Worm (Caenorhabditis elegans) whole organism, young adult: Measurements from ENCODE around the gene T09F5.10.

Source experiments
- B0019.2 ChIP-seq: fragments of 200-800 bp; sonication (Bioruptor generic); conservative IDR thresholded peaks from 2 replicates; pipeline ENCODE4 v1.3.6; 2022; ENCODE audit warnings: missing genetic modification reagents, missing genetic modification characterization, missing compliant biosample characterization
- B0261.1 ChIP-seq: sonication (generic microtip); optimal IDR thresholded peaks from 2 replicates; lab custom pipeline; 2016; ENCODE audit warnings: mild to moderate bottlenecking, missing genetic modification characterization, moderate library complexity, missing compliant biosample characterization
- C06A6.2 ChIP-seq: fragments of 200-800 bp; sonication (Bioruptor generic); conservative IDR thresholded peaks from 2 replicates; pipeline ENCODE4 v1.3.6; 2022; ENCODE audit warnings: missing genetic modification characterization, missing compliant biosample characterization
- F23B12.7 ChIP-seq: sonication (generic microtip); optimal IDR thresholded peaks from 2 replicates; lab custom pipeline; 2017; ENCODE audit warnings: missing genetic modification characterization, mild to moderate bottlenecking, missing compliant biosample characterization, antibody characterized with exemption, moderate library complexity; ENCODE audit not compliant: insufficient read depth
- F39B2.1 ChIP-seq: fragments of 200-800 bp; sonication (Bioruptor generic); IDR thresholded peaks from 2 replicates; pipeline ENCODE4 v1.3.6; 2022; ENCODE audit warnings: missing genetic modification reagents, missing genetic modification characterization, missing compliant biosample characterization
- F49E8.2 ChIP-seq: sonication (generic microtip); optimal IDR thresholded peaks from 3 replicates; lab custom pipeline; 2017; ENCODE audit warnings: missing genetic modification characterization, mild to moderate bottlenecking, missing compliant biosample characterization, antibody characterized with exemption, moderate library complexity; ENCODE audit not compliant: insufficient read depth
- F52B5.7 ChIP-seq: sonication (generic microtip); optimal IDR thresholded peaks from 2 replicates; lab custom pipeline; 2016; ENCODE audit warnings: mild to moderate bottlenecking, missing genetic modification characterization, missing compliant biosample characterization
- F57A8.1 ChIP-seq: fragments of 200-800 bp; sonication (Bioruptor generic); optimal IDR thresholded peaks from 2 replicates; lab custom pipeline; 2018; ENCODE audit warnings: mild to moderate bottlenecking, missing genetic modification characterization, moderate library complexity, missing compliant biosample characterization
- akir-1 ChIP-seq: fragments of 200-800 bp; sonication (Bioruptor generic); optimal IDR thresholded peaks from 2 replicates; lab custom pipeline; 2018; ENCODE audit warnings: mild to moderate bottlenecking, missing genetic modification characterization, moderate library complexity, missing compliant biosample characterization
- aptf-2 ChIP-seq: fragments of 200-800 bp; sonication (Bioruptor generic); conservative IDR thresholded peaks from 2 replicates; pipeline ENCODE4 v1.3.6; 2022; ENCODE audit warnings: missing genetic modification reagents, missing genetic modification characterization, missing compliant biosample characterization
- aptf-3 ChIP-seq: fragments of 200-800 bp; sonication (Bioruptor generic); IDR thresholded peaks from 2 replicates; pipeline ENCODE4 v1.3.6; 2022; ENCODE audit warnings: missing genetic modification characterization, missing compliant biosample characterization
- attf-6 ChIP-seq: fragments of 200-800 bp; sonication (Bioruptor generic); IDR thresholded peaks from 2 replicates; pipeline ENCODE4 v1.3.6; 2022; ENCODE audit warnings: missing genetic modification reagents, missing genetic modification characterization, missing compliant biosample characterization
- ceh-27 ChIP-seq: fragments of 200-800 bp; sonication (Bioruptor generic); optimal IDR thresholded peaks from 2 replicates; lab custom pipeline; 2018; ENCODE audit warnings: mild to moderate bottlenecking, missing genetic modification characterization, moderate library complexity, missing compliant biosample characterization
- ceh-79 ChIP-seq: sonication (generic microtip); optimal IDR thresholded peaks from 2 replicates; lab custom pipeline; 2017; ENCODE audit warnings: mild to moderate bottlenecking, missing genetic modification characterization, missing compliant biosample characterization
- chd-7 ChIP-seq: sonication (generic microtip); optimal IDR thresholded peaks from 2 replicates; lab custom pipeline; 2016; ENCODE audit warnings: mild to moderate bottlenecking, missing genetic modification characterization, moderate library complexity, missing compliant biosample characterization
- dpl-1 ChIP-seq: fragments of 150-350 bp; optimal IDR thresholded peaks from 2 replicates; lab custom pipeline; 2014; ENCODE audit warnings: missing biosample characterization, missing genetic modification reagents, missing genetic modification characterization
- egl-44 ChIP-seq: fragments of 200-800 bp; sonication (Bioruptor generic); IDR thresholded peaks from 2 replicates; pipeline ENCODE4 v1.3.6; 2022; ENCODE audit warnings: missing genetic modification reagents, missing genetic modification characterization, missing compliant biosample characterization
- egrh-3 ChIP-seq: fragments of 200-800 bp; sonication (Bioruptor generic); IDR thresholded peaks from 2 replicates; pipeline ENCODE4 v1.3.6; 2022; ENCODE audit warnings: missing genetic modification reagents, missing genetic modification characterization, missing compliant biosample characterization
- him-1 ChIP-seq: sonication (generic microtip); optimal IDR thresholded peaks from 2 replicates; lab custom pipeline; 2016; ENCODE audit warnings: missing genotype, missing genetic modification reagents, missing genetic modification characterization, missing compliant biosample characterization
- hlh-26 ChIP-seq: fragments of 200-800 bp; sonication (Bioruptor generic); conservative IDR thresholded peaks from 2 replicates; pipeline ENCODE4 v1.3.6; 2022; ENCODE audit warnings: missing genetic modification reagents, missing genetic modification characterization, missing compliant biosample characterization
- hmg-1.2 ChIP-seq: fragments of 200-800 bp; sonication (Bioruptor generic); IDR thresholded peaks from 2 replicates; pipeline ENCODE4 v1.3.6; 2022; ENCODE audit warnings: missing genetic modification reagents, missing genetic modification characterization, missing compliant biosample characterization
- lag-1 ChIP-seq: fragments of 200-800 bp; sonication (Bioruptor generic); IDR thresholded peaks from 2 replicates; pipeline ENCODE4 v1.3.6; 2022; ENCODE audit warnings: missing genetic modification reagents, missing genetic modification characterization, missing compliant biosample characterization
- let-526 ChIP-seq: fragments of 200-800 bp; sonication (Bioruptor generic); IDR thresholded peaks from 2 replicates; pipeline ENCODE4 v1.3.6; 2022; ENCODE audit warnings: missing genetic modification reagents, missing genetic modification characterization, missing compliant biosample characterization
- let-607 ChIP-seq, 2 experiments: fragments of 200-800 bp in 1 of 2; sonication (Bioruptor generic) in 1 of 2; sonication (generic microtip) in 1 of 2; optimal IDR thresholded peaks; 2 replicates each; lab custom pipeline; 2016 to 2018; ENCODE audit warnings: mild to moderate bottlenecking in 2 of 2, missing compliant biosample characterization in 2 of 2, missing genetic modification characterization in 2 of 2, moderate library complexity in 2 of 2, missing genotype in 1 of 2
- lir-1 ChIP-seq: fragments of 200-800 bp; sonication (Bioruptor generic); conservative IDR thresholded peaks from 2 replicates; pipeline ENCODE4 v1.3.6; 2022; ENCODE audit warnings: missing genetic modification reagents, missing genetic modification characterization, missing compliant biosample characterization
- lsl-1 ChIP-seq: fragments of 200-800 bp; sonication (Bioruptor generic); optimal IDR thresholded peaks from 2 replicates; lab custom pipeline; 2018; ENCODE audit warnings: mild to moderate bottlenecking, missing genetic modification characterization, moderate library complexity, missing compliant biosample characterization
- madf-10 ChIP-seq: sonication (generic microtip); optimal IDR thresholded peaks from 2 replicates; lab custom pipeline; 2016; ENCODE audit warnings: mild to moderate bottlenecking, missing genetic modification characterization, missing compliant biosample characterization
- mcd-1 ChIP-seq: fragments of 200-800 bp; sonication (Bioruptor generic); IDR thresholded peaks from 2 replicates; pipeline ENCODE4 v1.3.6; 2022; ENCODE audit warnings: missing genetic modification reagents, missing genetic modification characterization, missing compliant biosample characterization
- nhr-120 ChIP-seq: fragments of 200-800 bp; sonication (Bioruptor generic); IDR thresholded peaks from 2 replicates; pipeline ENCODE4 v1.3.6; 2022; ENCODE audit warnings: missing genetic modification characterization, missing compliant biosample characterization
- pbrm-1 ChIP-seq: fragments of 200-800 bp; sonication (Bioruptor generic); IDR thresholded peaks from 2 replicates; pipeline ENCODE4 v1.3.6; 2022; ENCODE audit warnings: missing genetic modification reagents, missing genetic modification characterization, missing compliant biosample characterization
- pha-4 ChIP-seq: fragments of 150-350 bp; sonication (generic microtip); optimal IDR thresholded peaks from 2 replicates; lab custom pipeline; 2014; ENCODE audit warnings: missing biosample characterization, missing genetic modification reagents, missing genetic modification characterization
- rcor-1 ChIP-seq: fragments of 200-800 bp; sonication (Bioruptor generic); IDR thresholded peaks from 2 replicates; pipeline ENCODE4 v1.3.6; 2022; ENCODE audit warnings: missing genetic modification reagents, missing genetic modification characterization, missing compliant biosample characterization
- rec-8 ChIP-seq, 2 experiments: sonication (generic microtip); optimal IDR thresholded peaks; 2 replicates each; lab custom pipeline; 2016; ENCODE audit warnings: mild to moderate bottlenecking in 2 of 2, missing genetic modification characterization in 2 of 2, missing genetic modification reagents in 2 of 2, missing genotype in 2 of 2, missing biosample characterization in 1 of 2, missing compliant biosample characterization in 1 of 2, moderate library complexity in 1 of 2
- rpc-1 ChIP-seq, 2 experiments: fragments of 150-350 bp in 1 of 2; sonication (generic microtip) in 1 of 2; optimal IDR thresholded peaks; 2 replicates each; lab custom pipeline; 2014 to 2018; ENCODE audit warnings: missing biosample characterization in 1 of 2, missing genetic modification characterization in 1 of 2, missing genetic modification reagents in 1 of 2, missing genotype in 1 of 2
- sdz-38 ChIP-seq: sonication (generic microtip); optimal IDR thresholded peaks from 2 replicates; lab custom pipeline; 2016; ENCODE audit warnings: missing genotype, missing genetic modification characterization, missing compliant biosample characterization
- snpc-1.3 ChIP-seq: sonication (generic microtip); optimal IDR thresholded peaks from 2 replicates; lab custom pipeline; 2017; ENCODE audit warnings: missing genetic modification characterization, mild to moderate bottlenecking, missing compliant biosample characterization, antibody characterized with exemption, moderate library complexity, missing genotype, missing genetic modification reagents; ENCODE audit not compliant: insufficient read depth
- snpc-4 ChIP-seq, 5 experiments: fragments of 150-350 bp in 1 of 5; sonication (generic microtip) in 4 of 5; optimal IDR thresholded peaks; 2 replicates each; lab custom pipeline; 2014 to 2018; ENCODE audit warnings: missing genetic modification characterization in 5 of 5, missing biosample characterization in 3 of 5, antibody characterized with exemption in 2 of 5, mild to moderate bottlenecking in 2 of 5, missing compliant biosample characterization in 2 of 5, missing genotype in 2 of 5, moderate library complexity in 2 of 5, missing genetic modification reagents in 1 of 5
- tbp1 ChIP-seq: fragments of 200-800 bp; sonication (Bioruptor generic); optimal IDR thresholded peaks from 2 replicates; lab custom pipeline; 2018; ENCODE audit warnings: mild to moderate bottlenecking, missing genetic modification characterization, missing compliant biosample characterization
- unc-130 ChIP-seq: sonication (generic microtip); optimal IDR thresholded peaks from 2 replicates; lab custom pipeline; 2016; ENCODE audit warnings: missing genetic modification reagents, missing genetic modification characterization, missing compliant biosample characterization
- unc-62 ChIP-seq: fragments of 150-350 bp; optimal IDR thresholded peaks from 2 replicates; lab custom pipeline; 2014; ENCODE audit warnings: missing biosample characterization, missing genetic modification reagents, missing genetic modification characterization
- ztf-6 ChIP-seq: fragments of 200-800 bp; sonication (Bioruptor generic); IDR thresholded peaks from 2 replicates; pipeline ENCODE4 v1.3.6; 2022; ENCODE audit warnings: missing genetic modification reagents, missing genetic modification characterization, missing compliant biosample characterization

Gene T09F5.10

DNA sequence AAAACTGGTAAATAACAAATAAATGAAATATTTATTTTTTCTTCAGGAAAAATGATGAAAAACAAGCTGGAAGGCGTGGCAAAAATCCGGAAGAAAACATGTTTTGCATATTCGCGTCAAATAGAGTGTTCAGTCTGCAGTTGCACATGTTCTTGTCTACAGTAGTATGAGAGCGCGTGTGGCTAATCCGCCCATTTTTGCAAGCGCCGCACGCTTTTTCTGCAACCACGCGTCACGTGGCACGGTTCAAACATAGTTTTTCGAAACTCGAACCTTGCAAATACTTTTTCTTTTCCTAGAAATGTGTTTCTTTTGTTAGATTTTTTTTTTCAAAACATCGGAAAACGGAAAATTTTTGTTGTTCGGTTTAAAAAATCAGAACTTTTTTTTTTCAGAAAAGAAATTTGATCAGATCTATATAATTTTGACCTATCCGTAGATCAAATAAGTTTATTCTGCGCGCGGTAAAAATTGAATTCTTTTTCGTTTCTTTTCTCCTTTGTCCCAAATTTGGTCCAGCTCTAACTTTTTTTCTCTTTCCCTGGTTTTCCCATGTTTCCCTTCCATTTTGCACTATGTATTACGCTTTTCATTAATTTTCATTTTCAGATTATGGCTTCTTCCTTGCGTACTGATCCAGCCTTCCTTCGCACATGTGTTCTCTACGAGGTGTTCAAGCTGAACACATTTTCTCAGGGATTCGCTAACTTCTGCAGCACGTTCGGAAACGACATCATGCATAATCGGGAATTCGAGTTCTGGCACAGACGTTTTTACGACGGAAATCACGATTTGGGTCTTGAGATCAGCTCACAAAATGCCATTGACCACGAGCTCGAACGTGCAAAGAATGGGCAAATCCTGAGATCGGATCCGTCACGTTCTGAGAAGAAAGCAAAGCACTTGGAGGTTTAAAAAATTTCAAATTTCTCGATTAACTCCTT lies 4.5 kb downstream of the T09F5.10 start, which contains the start of gene Y75B12B.1 (continued):
- TF ChIP-seq pbrm-1 (GFP tag; lab: Robert Waterston, UW) (peak; percentile 69; the same call in 1 of the 2 replicates), pha-4 (tag; lab: Kevin White, UChicago) (no peak), tbp1 (GFP tag; lab: Kevin White, UChicago) (peak; percentile 61), aptf-2 (no peak), mcd-1 (GFP tag; lab: Robert Waterston, UW) (peak; percentile 78), let-526 (no peak), unc-62 (GFP tag; lab: Kevin White, UChicago) (no peak), B0019.2 (GFP tag; lab: Robert Waterston, UW) (no peak; the same call in 1 of the 2 replicates), rpc-1 (optimal IDR thresholded peaks at IDR 0.05; lab: Kevin White, UChicago) (no peak), rpc-1 (tag; optimal IDR thresholded peaks at IDR 0.05; lab: Kevin White, UChicago) (peak; percentile 10), snpc-1.3 (tag; lab: Kevin White, UChicago) (peak; percentile 34), ceh-27 (GFP tag; lab: Kevin White, UChicago) (no peak), chd-7 (tag; lab: Kevin White, UChicago) (no peak), rcor-1 (GFP tag; lab: Robert Waterston, UW) (peak; percentile 46), let-607 (tag; optimal IDR thresholded peaks at IDR 0.05; lab: Kevin White, UChicago) (no peak), hlh-26 (GFP tag; lab: Robert Waterston, UW) (no peak), dpl-1 (peak; percentile 67), hmg-1.2 (GFP tag; lab: Robert Waterston, UW) (peak; percentile 9; the same call in 1 of the 2 replicates), ceh-79 (no peak), lsl-1 (GFP tag; lab: Kevin White, UChicago) (peak; percentile 96), rec-8 (tag; optimal IDR thresholded peaks at IDR 0.05; lab: Kevin White, UChicago) (peak in 1 of 2 experiments; percentile 29)

DNA sequence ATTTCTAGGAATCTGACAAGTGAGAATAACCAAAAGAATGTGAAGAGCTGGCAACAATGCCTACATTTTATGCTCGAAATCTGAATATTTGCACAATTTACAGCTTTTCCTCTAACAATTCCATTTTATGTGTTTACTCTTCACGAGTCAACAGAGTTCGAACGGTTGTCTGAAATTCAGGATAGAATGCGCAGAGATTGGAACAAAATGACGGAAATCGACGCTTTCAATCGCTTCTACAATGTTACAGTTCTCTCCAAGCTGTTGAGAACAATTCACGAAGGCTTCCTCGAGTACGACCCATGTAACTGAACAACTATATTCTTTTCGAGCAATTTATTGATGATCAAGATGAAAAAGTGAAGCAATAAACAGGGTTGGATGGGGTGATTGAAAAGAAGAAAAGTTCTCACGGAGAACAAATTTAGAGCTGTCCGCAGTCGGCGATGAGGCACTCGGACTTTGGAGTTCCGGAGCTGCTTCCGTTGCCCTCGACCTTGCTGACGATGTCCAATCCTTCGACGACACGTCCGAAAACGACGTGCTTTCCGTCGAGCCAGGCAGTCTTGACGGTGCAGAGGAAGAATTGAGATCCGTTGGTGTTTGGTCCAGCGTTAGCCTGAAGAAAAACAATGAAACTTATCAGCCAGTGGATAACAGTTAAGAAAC lies 6.5 kb downstream of the T09F5.10 start, which contains the start of gene Y75B12B.3:
Y75B12B.3 (minus strand) TSS at position 21 of the 669 bp plus-strand sequence.
- no peak for TF ChIP-seq nhr-120 (GFP tag; lab: Robert Waterston, UW)
- TF ChIP-seq lir-1 (GFP tag; lab: Robert Waterston, UW): no peak
- TF ChIP-seq F57A8.1 (GFP tag; lab: Kevin White, UChicago): no peak
- TF ChIP-seq egrh-3 (GFP tag; lab: Robert Waterston, UW): peak; percentile 18; the same call in 1 of the 2 replicates
- TF ChIP-seq him-1 (tag; lab: Kevin White, UChicago): peak; percentile 57
- TF ChIP-seq B0261.1: peak; percentile 7
- TF ChIP-seq egl-44 (GFP tag; lab: Robert Waterston, UW): 0 out of 2 replicates have a peak, but pooled peaks have one; percentile 17
- no peak for TF ChIP-seq F52B5.7 (tag; lab: Kevin White, UChicago)
- TF ChIP-seq pha-4 (tag; lab: Kevin White, UChicago): no peak
- TF ChIP-seq madf-10 (tag; lab: Kevin White, UChicago): no peak
- TF ChIP-seq snpc-4 (GFP tag; optimal IDR thresholded peaks at IDR 0.05; lab: Kevin White, UChicago): peak; percentile 48
- peak in 2 of 4 experiments; percentile 0 to 37 for TF ChIP-seq snpc-4 (tag; optimal IDR thresholded peaks at IDR 0.05; lab: Kevin White, UChicago)
- TF ChIP-seq F49E8.2: peak; percentile 84
- TF ChIP-seq akir-1 (GFP tag; lab: Kevin White, UChicago): no peak
- no peak for TF ChIP-seq ztf-6 (GFP tag; lab: Robert Waterston, UW)
- TF ChIP-seq attf-6 (GFP tag; lab: Robert Waterston, UW): peak; percentile 50; the same call in 1 of the 2 replicates
- TF ChIP-seq hmg-1.2 (GFP tag; lab: Robert Waterston, UW): 0 out of 2 replicates have a peak, but pooled peaks have one; percentile 10
- TF ChIP-seq lag-1 (GFP tag; lab: Robert Waterston, UW): no peak
- TF ChIP-seq C06A6.2 (GFP tag; lab: Robert Waterston, UW): no peak
- TF ChIP-seq tbp1 (GFP tag; lab: Kevin White, UChicago): peak; percentile 42
- no peak for TF ChIP-seq aptf-3 (GFP tag; lab: Robert Waterston, UW)
- TF ChIP-seq F23B12.7: no peak
- TF ChIP-seq F39B2.1: peak; percentile 27; the same call in 1 of the 2 replicates
- TF ChIP-seq sdz-38 (tag; lab: Kevin White, UChicago): no peak
- TF ChIP-seq rec-8 (tag; optimal IDR thresholded peaks at IDR 0.05; lab: Kevin White, UChicago): peak in 1 of 2 experiments; percentile 22
- TF ChIP-seq unc-130 (GFP tag; lab: Kevin White, UChicago): no peak
